Worm (Caenorhabditis elegans) whole organism, L4 larva: ENCODE results near the gene vem-1.

Source experiments
- fkh-10 ChIP-seq: fragments of 150-350 bp; optimal IDR thresholded peaks from 2 replicates; lab custom pipeline; 2014; ENCODE audit warnings: missing biosample characterization, missing genetic modification reagents, missing genetic modification characterization
- nhr-11 ChIP-seq: fragments of 150-350 bp; optimal IDR thresholded peaks from 2 replicates; lab custom pipeline; 2014; ENCODE audit warnings: missing biosample characterization, missing genetic modification characterization
- snpc-4 ChIP-seq: fragments of 150-350 bp; optimal IDR thresholded peaks from 2 replicates; lab custom pipeline; 2014; ENCODE audit warnings: missing biosample characterization, missing genetic modification characterization

ce11 chrX:8077748-8078147, 10.6 kb downstream of the vem-1 start, which contains the start of gene C46F2.1:
- no peak for TF ChIP-seq fkh-10 (GFP tag; lab: Kevin White, UChicago)
- TF ChIP-seq snpc-4 (tag; lab: Kevin White, UChicago) = no peak
- no peak for TF ChIP-seq nhr-11 (tag; lab: Kevin White, UChicago)
